Worm (Caenorhabditis elegans) whole organism, young adult: ENCODE results near the gene scc-1.

Experiments
- Y56A3A.18 ChIP-seq: fragments of 200-800 bp; sonication (Bioruptor generic); IDR thresholded peaks from 2 replicates; pipeline ENCODE4 v1.3.6; 2022; ENCODE audit warnings: missing genetic modification reagents, missing genetic modification characterization, missing compliant biosample characterization
- Y79H2A.3 ChIP-seq: fragments of 200-800 bp; sonication (Bioruptor generic); conservative IDR thresholded peaks from 2 replicates; pipeline ENCODE4 v1.3.6; 2022; ENCODE audit warnings: missing genetic modification reagents, missing genetic modification characterization, missing compliant biosample characterization
- attf-6 ChIP-seq: fragments of 200-800 bp; sonication (Bioruptor generic); IDR thresholded peaks from 2 replicates; pipeline ENCODE4 v1.3.6; 2022; ENCODE audit warnings: missing genetic modification reagents, missing genetic modification characterization, missing compliant biosample characterization
- cebp-2 ChIP-seq: fragments of 200-800 bp; sonication (Bioruptor generic); IDR thresholded peaks from 2 replicates; pipeline ENCODE4 v1.3.6; 2022; ENCODE audit warnings: missing genetic modification characterization, missing compliant biosample characterization
- dox-1 ChIP-seq: fragments of 200-800 bp; sonication (Bioruptor generic); IDR thresholded peaks from 2 replicates; pipeline ENCODE4 v1.3.6; 2022; ENCODE audit warnings: missing genetic modification reagents, missing genetic modification characterization, missing compliant biosample characterization
- ets-4 ChIP-seq: fragments of 200-800 bp; sonication (Bioruptor generic); optimal IDR thresholded peaks from 2 replicates; lab custom pipeline; 2018; ENCODE audit warnings: mild to moderate bottlenecking, missing genetic modification characterization, missing compliant biosample characterization
- mel-28 ChIP-seq: sonication (generic microtip); optimal IDR thresholded peaks from 2 replicates; lab custom pipeline; 2016; ENCODE audit warnings: borderline replicate concordance, mild to moderate bottlenecking, missing genetic modification characterization, missing compliant biosample characterization
- nhr-120 ChIP-seq: fragments of 200-800 bp; sonication (Bioruptor generic); IDR thresholded peaks from 2 replicates; pipeline ENCODE4 v1.3.6; 2022; ENCODE audit warnings: missing genetic modification characterization, missing compliant biosample characterization
- snpc-1.1 ChIP-seq: sonication (generic microtip); optimal IDR thresholded peaks from 2 replicates; lab custom pipeline; 2017; ENCODE audit warnings: missing genetic modification characterization, mild to moderate bottlenecking, missing compliant biosample characterization, antibody characterized with exemption, moderate library complexity, missing genotype, missing genetic modification reagents; ENCODE audit not compliant: insufficient read depth
- snpc-3.4 ChIP-seq: sonication (generic microtip); optimal IDR thresholded peaks from 2 replicates; lab custom pipeline; 2017; ENCODE audit warnings: missing genetic modification characterization, mild to moderate bottlenecking, missing compliant biosample characterization, antibody characterized with exemption, moderate library complexity, missing genotype, missing genetic modification reagents
- sptf-2 ChIP-seq: fragments of 200-800 bp; sonication (Bioruptor generic); optimal IDR thresholded peaks from 2 replicates; lab custom pipeline; 2018; ENCODE audit warnings: mild to moderate bottlenecking, missing genetic modification characterization, missing compliant biosample characterization
- unc-130 ChIP-seq: sonication (generic microtip); optimal IDR thresholded peaks from 2 replicates; lab custom pipeline; 2016; ENCODE audit warnings: missing genetic modification reagents, missing genetic modification characterization, missing compliant biosample characterization
- unc-62 ChIP-seq: fragments of 150-350 bp; optimal IDR thresholded peaks from 2 replicates; lab custom pipeline; 2014; ENCODE audit warnings: missing biosample characterization, missing genetic modification reagents, missing genetic modification characterization

DNA sequence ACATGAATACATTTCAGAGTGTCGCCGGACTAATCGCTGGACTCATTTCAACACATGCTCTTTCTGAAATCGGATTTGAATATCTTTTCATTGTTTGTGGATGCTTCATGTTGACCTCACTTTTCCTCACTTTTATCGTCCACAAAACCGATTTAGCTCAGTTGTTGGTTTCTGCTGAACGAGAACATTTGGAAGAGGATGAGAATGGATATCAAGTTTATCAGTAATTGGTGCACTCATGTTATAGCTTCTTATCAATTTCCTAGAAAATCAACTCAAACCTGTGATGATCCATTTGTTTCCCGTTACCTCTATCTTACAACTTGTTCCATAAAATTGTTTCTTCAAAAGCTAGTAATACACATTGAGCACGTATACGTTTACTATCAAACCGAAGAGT lies 2.5 kb upstream of the scc-1 start:
- TF ChIP-seq dox-1 (no peak), ets-4 (GFP tag; lab: Kevin White, UChicago) (no peak), mel-28 (tag; lab: Kevin White, UChicago) (no peak), snpc-1.1 (tag; lab: Kevin White, UChicago) (no peak), cebp-2 (GFP tag; lab: Robert Waterston, UW) (no peak), nhr-120 (GFP tag; lab: Robert Waterston, UW) (no peak), Y79H2A.3 (GFP tag; lab: Robert Waterston, UW) (no peak), unc-130 (GFP tag; lab: Kevin White, UChicago) (no peak), unc-62 (no peak), sptf-2 (GFP tag; lab: Kevin White, UChicago) (no peak), attf-6 (no peak), Y56A3A.18 (GFP tag; lab: Robert Waterston, UW) (no peak), snpc-3.4 (no peak)
